Fruit fly (Drosophila melanogaster) whole organism, prepupa: ENCODE data around the gene Jon25Bii.

ENCODE experiments used
- Blimp-1 ChIP-seq: fragments of 200-800 bp; sonication (Bioruptor generic); optimal IDR thresholded peaks from 3 replicates; lab custom pipeline; 2017; ENCODE audit warnings: missing biosample characterization, missing genetic modification characterization, mild to moderate bottlenecking, moderate library complexity, missing genetic modification reagents
- CG10631 ChIP-seq: fragments of 200-800 bp; sonication (Bioruptor generic); optimal IDR thresholded peaks from 2 replicates; lab custom pipeline; 2016; ENCODE audit warnings: missing biosample characterization, missing genetic modification characterization
- CG10669 ChIP-seq: fragments of 200-800 bp; sonication (Bioruptor generic); optimal IDR thresholded peaks from 3 replicates; lab custom pipeline; 2018; ENCODE audit warnings: missing biosample characterization, mild to moderate bottlenecking, missing genetic modification characterization, moderate library complexity
- CG11294 ChIP-seq: fragments of 200-800 bp; sonication (Bioruptor generic); IDR thresholded peaks from 2 replicates; pipeline ENCODE4 v1.3.6; 2022; ENCODE audit warnings: missing biosample characterization, missing genetic modification characterization
- CG11762 ChIP-seq: fragments of 200-800 bp; sonication (Bioruptor generic); optimal IDR thresholded peaks from 3 replicates; lab custom pipeline; 2016; ENCODE audit warnings: missing biosample characterization, missing genetic modification characterization; ENCODE audit not compliant: insufficient read depth
- CG11902 ChIP-seq: fragments of 200-800 bp; sonication (Bioruptor generic); optimal IDR thresholded peaks from 3 replicates; lab custom pipeline; 2016; ENCODE audit warnings: missing biosample characterization, missing genetic modification characterization
- CG15336 ChIP-seq: fragments of 200-800 bp; sonication (Bioruptor generic); IDR thresholded peaks from 2 replicates; pipeline ENCODE4 v1.3.6; 2022; ENCODE audit warnings: missing biosample characterization, missing genetic modification characterization
- CG1621 ChIP-seq: fragments of 200-800 bp; sonication (Bioruptor generic); optimal IDR thresholded peaks from 3 replicates; lab custom pipeline; 2018; ENCODE audit warnings: missing biosample characterization, mild to moderate bottlenecking, missing genetic modification characterization
- CG3032 ChIP-seq: fragments of 200-800 bp; optimal IDR thresholded peaks from 2 replicates; lab custom pipeline; 2019; ENCODE audit warnings: missing biosample characterization, mild to moderate bottlenecking, missing genetic modification characterization, moderate library complexity
- CG31627 ChIP-seq: fragments of 200-800 bp; sonication (Bioruptor generic); optimal IDR thresholded peaks from 3 replicates; lab custom pipeline; 2016; ENCODE audit warnings: missing biosample characterization, missing genetic modification characterization
- CG32006 ChIP-seq: fragments of 200-800 bp; sonication (Bioruptor generic); optimal IDR thresholded peaks from 3 replicates; lab custom pipeline; 2017; ENCODE audit warnings: missing biosample characterization, mild to moderate bottlenecking, missing genetic modification characterization
- CG34406 ChIP-seq: fragments of 200-800 bp; sonication (Bioruptor generic); optimal IDR thresholded peaks from 3 replicates; lab custom pipeline; 2016; ENCODE audit warnings: missing biosample characterization, missing genetic modification characterization
- CG3919 ChIP-seq: fragments of 200-800 bp; sonication (Bioruptor generic); optimal IDR thresholded peaks from 3 replicates; lab custom pipeline; 2016; ENCODE audit warnings: missing biosample characterization, missing genetic modification characterization
- CG4318 ChIP-seq: fragments of 200-800 bp; sonication (Bioruptor generic); optimal IDR thresholded peaks from 3 replicates; lab custom pipeline; 2017; ENCODE audit warnings: missing biosample characterization, mild to moderate bottlenecking, missing genetic modification characterization
- CG6163 ChIP-seq: fragments of 200-800 bp; sonication (Bioruptor generic); IDR thresholded peaks from 3 replicates; pipeline ENCODE4 v1.3.6; 2022; ENCODE audit warnings: missing biosample characterization, missing genetic modification characterization
- CG6276 ChIP-seq: fragments of 200-800 bp; sonication (Bioruptor generic); optimal IDR thresholded peaks from 2 replicates; lab custom pipeline; 2017; ENCODE audit warnings: missing biosample characterization, mild to moderate bottlenecking, missing genetic modification characterization
- CG6792 ChIP-seq: fragments of 200-800 bp; sonication (Bioruptor generic); optimal IDR thresholded peaks from 3 replicates; lab custom pipeline; 2016; ENCODE audit warnings: missing biosample characterization, missing genetic modification characterization
- CG6808 ChIP-seq: fragments of 200-800 bp; sonication (Bioruptor generic); optimal IDR thresholded peaks from 3 replicates; lab custom pipeline; 2017; ENCODE audit warnings: missing biosample characterization, missing genetic modification characterization, mild to moderate bottlenecking, moderate library complexity, missing genetic modification reagents
- CG7368 ChIP-seq: fragments of 200-800 bp; sonication (Bioruptor generic); optimal IDR thresholded peaks from 3 replicates; lab custom pipeline; 2016; ENCODE audit warnings: missing biosample characterization, missing genetic modification characterization
- CG8119 ChIP-seq: fragments of 200-800 bp; sonication (Bioruptor generic); IDR thresholded peaks from 3 replicates; pipeline ENCODE4 v1.3.6; 2022; ENCODE audit warnings: missing biosample characterization, missing genetic modification characterization
- CG8319 ChIP-seq: fragments of 200-800 bp; sonication (Bioruptor generic); optimal IDR thresholded peaks from 3 replicates; lab custom pipeline; 2016; ENCODE audit warnings: missing biosample characterization, missing genetic modification characterization
- CG8632 ChIP-seq: fragments of 200-800 bp; sonication (Bioruptor generic); optimal IDR thresholded peaks from 3 replicates; lab custom pipeline; 2016; ENCODE audit warnings: missing biosample characterization, missing genetic modification characterization
- CG9139 ChIP-seq: fragments of 200-800 bp; sonication (Bioruptor generic); optimal IDR thresholded peaks from 3 replicates; lab custom pipeline; 2017; ENCODE audit warnings: missing biosample characterization, mild to moderate bottlenecking, missing genetic modification characterization
- Eip75B ChIP-seq: fragments of 200-800 bp; sonication (Bioruptor generic); optimal IDR thresholded peaks from 3 replicates; lab custom pipeline; 2016; ENCODE audit warnings: missing biosample characterization, missing genetic modification characterization
- Eip78C ChIP-seq: fragments of 200-800 bp; sonication (Bioruptor generic); peaks from one replicate; lab custom pipeline; 2016; ENCODE audit warnings: missing biosample characterization, missing genetic modification characterization
- Eip93F ChIP-seq: fragments of 200-800 bp; sonication (Bioruptor generic); optimal IDR thresholded peaks from 2 replicates; lab custom pipeline; 2016; ENCODE audit warnings: missing biosample characterization, mild to moderate bottlenecking, missing genetic modification characterization
- Ets96B ChIP-seq: fragments of 200-800 bp; optimal IDR thresholded peaks from 2 replicates; lab custom pipeline; 2019; ENCODE audit warnings: missing biosample characterization, mild to moderate bottlenecking, missing genetic modification characterization, moderate library complexity
- Gug ChIP-seq: fragments of 200-800 bp; sonication (Bioruptor generic); IDR thresholded peaks from 2 replicates; pipeline ENCODE4 v1.3.6; 2022; ENCODE audit warnings: missing biosample characterization, missing genetic modification characterization
- Hr38 ChIP-seq: sonication (Bioruptor generic); optimal IDR thresholded peaks from 2 replicates; lab custom pipeline; 2016; ENCODE audit warnings: missing biosample characterization, missing genetic modification characterization
- Hr39 ChIP-seq: fragments of 200-800 bp; sonication (Bioruptor generic); optimal IDR thresholded peaks from 2 replicates; lab custom pipeline; 2016; ENCODE audit warnings: missing biosample characterization, missing genetic modification characterization
- Hr4 ChIP-seq: fragments of 200-800 bp; sonication (Bioruptor generic); optimal IDR thresholded peaks from 3 replicates; lab custom pipeline; 2016; ENCODE audit warnings: missing biosample characterization, missing genetic modification characterization
- Lpt ChIP-seq: fragments of 200-800 bp; sonication (Bioruptor generic); optimal IDR thresholded peaks from 3 replicates; lab custom pipeline; 2016; ENCODE audit warnings: missing biosample characterization, missing genetic modification characterization
- Met ChIP-seq: fragments of 200-800 bp; sonication (Bioruptor generic); optimal IDR thresholded peaks from 3 replicates; lab custom pipeline; 2016; ENCODE audit warnings: missing biosample characterization, missing genetic modification characterization
- Smox ChIP-seq: fragments of 200-800 bp; sonication (Bioruptor generic); optimal IDR thresholded peaks from 3 replicates; lab custom pipeline; 2016; ENCODE audit warnings: missing biosample characterization, missing genetic modification characterization
- Sox102F ChIP-seq: fragments of 200-800 bp; sonication (Bioruptor generic); optimal IDR thresholded peaks from 2 replicates; lab custom pipeline; 2016; ENCODE audit warnings: missing biosample characterization, mild to moderate bottlenecking, missing genetic modification characterization
- Sox15 ChIP-seq: fragments of 200-800 bp; sonication (Bioruptor generic); optimal IDR thresholded peaks from 3 replicates; lab custom pipeline; 2016; ENCODE audit warnings: missing biosample characterization, missing genetic modification characterization
- achi ChIP-seq: fragments of 200-800 bp; sonication (Bioruptor generic); optimal IDR thresholded peaks from 3 replicates; lab custom pipeline; 2016; ENCODE audit warnings: missing biosample characterization, missing genetic modification characterization
- acj6 ChIP-seq: fragments of 200-800 bp; sonication (Bioruptor generic); optimal IDR thresholded peaks from 3 replicates; lab custom pipeline; 2016; ENCODE audit warnings: missing biosample characterization, missing genetic modification characterization
- cyc ChIP-seq: fragments of 200-800 bp; sonication (Bioruptor generic); optimal IDR thresholded peaks from 3 replicates; lab custom pipeline; 2016; ENCODE audit warnings: missing biosample characterization, missing genetic modification characterization
- dac ChIP-seq: fragments of 200-800 bp; sonication (Bioruptor generic); optimal IDR thresholded peaks from 2 replicates; lab custom pipeline; 2017; ENCODE audit warnings: missing biosample characterization, mild to moderate bottlenecking, missing genetic modification characterization
- dsx ChIP-seq: fragments of 200-800 bp; optimal IDR thresholded peaks from 3 replicates; lab custom pipeline; 2019; ENCODE audit warnings: missing biosample characterization, mild to moderate bottlenecking, missing genetic modification characterization, moderate library complexity; ENCODE audit not compliant: poor library complexity, severe bottlenecking
- eg ChIP-seq: fragments of 200-800 bp; sonication (Bioruptor generic); IDR thresholded peaks from 3 replicates; pipeline ENCODE4 v1.3.6; 2022; ENCODE audit warnings: missing biosample characterization, missing genetic modification characterization
- esn ChIP-seq: fragments of 200-800 bp; sonication (Bioruptor generic); optimal IDR thresholded peaks from 2 replicates; lab custom pipeline; 2016; ENCODE audit warnings: missing biosample characterization, mild to moderate bottlenecking, missing genetic modification characterization, moderate library complexity
- fd59A ChIP-seq: fragments of 200-800 bp; sonication (Bioruptor generic); optimal IDR thresholded peaks from 2 replicates; lab custom pipeline; 2017; ENCODE audit warnings: missing biosample characterization, mild to moderate bottlenecking, missing genetic modification characterization, missing genetic modification reagents
- fd85E ChIP-seq: fragments of 200-800 bp; sonication (Bioruptor generic); optimal IDR thresholded peaks from 3 replicates; lab custom pipeline; 2016; ENCODE audit warnings: missing biosample characterization, missing genetic modification characterization
- fkh ChIP-seq: fragments of 200-800 bp; sonication (Bioruptor generic); optimal IDR thresholded peaks from 3 replicates; lab custom pipeline; 2017; ENCODE audit warnings: missing biosample characterization, mild to moderate bottlenecking, missing genetic modification characterization, moderate library complexity
- net ChIP-seq: fragments of 200-800 bp; sonication (Bioruptor generic); optimal IDR thresholded peaks from 3 replicates; lab custom pipeline; 2016; ENCODE audit warnings: missing biosample characterization, missing genetic modification characterization
- pdm3 ChIP-seq: fragments of 200-800 bp; sonication (Bioruptor generic); optimal IDR thresholded peaks from 3 replicates; lab custom pipeline; 2016; ENCODE audit warnings: missing biosample characterization, missing genetic modification characterization
- spab ChIP-seq: fragments of 200-800 bp; sonication (Bioruptor generic); optimal IDR thresholded peaks from 2 replicates; lab custom pipeline; 2017; ENCODE audit warnings: missing biosample characterization, mild to moderate bottlenecking, missing genetic modification characterization, missing genetic modification reagents
- ss ChIP-seq, 2 experiments: fragments of 200-800 bp; sonication (Bioruptor generic); optimal IDR thresholded peaks; 2 replicates in 1 of 2; 3 replicates in 1 of 2; lab custom pipeline; 2017 to 2018; ENCODE audit warnings: mild to moderate bottlenecking in 2 of 2, missing biosample characterization in 2 of 2, missing genetic modification characterization in 2 of 2, moderate library complexity in 1 of 2
- svp ChIP-seq: fragments of 200-800 bp; sonication (Bioruptor generic); peaks from one replicate; lab custom pipeline; 2016; ENCODE audit warnings: missing biosample characterization, missing genetic modification characterization
- vri ChIP-seq: fragments of 200-800 bp; sonication (Bioruptor generic); optimal IDR thresholded peaks from 3 replicates; lab custom pipeline; 2016; ENCODE audit warnings: missing biosample characterization, mild to moderate bottlenecking, missing genetic modification characterization

Gene Jon25Bii

DNA sequence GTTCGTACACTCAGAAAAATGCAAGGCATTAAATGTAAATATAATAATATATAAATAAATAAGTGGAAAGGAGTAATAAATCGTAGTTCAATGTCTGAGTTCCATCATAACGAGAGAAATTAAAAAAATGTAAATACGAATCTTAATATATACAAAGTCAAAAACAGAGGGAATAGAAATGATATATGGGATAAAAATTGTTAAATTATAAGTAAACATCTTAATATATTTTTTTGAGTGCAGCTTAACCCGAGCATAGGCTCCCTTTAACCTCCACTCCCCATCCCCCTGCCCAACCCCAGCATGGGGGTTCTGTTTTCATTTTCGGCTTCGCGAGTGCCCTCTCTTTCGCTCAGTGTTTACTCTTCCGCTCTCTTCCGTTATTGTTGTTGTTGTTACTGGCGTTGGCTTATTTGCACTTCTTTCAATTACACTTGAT is 37.2 kb downstream of the Jon25Bii start:
- peak; percentile 48 for TF ChIP-seq esn
- peak; percentile 40 for TF ChIP-seq CG10631 (GFP tag; lab: Kevin White, UChicago)
- peak; percentile 54 for TF ChIP-seq CG8632 (GFP tag; lab: Kevin White, UChicago)
- no peak for TF ChIP-seq fd85E (GFP tag; lab: Kevin White, UChicago)
- no peak for TF ChIP-seq CG1621
- TF ChIP-seq Sox102F (GFP tag; lab: Kevin White, UChicago): no peak
- TF ChIP-seq eg (GFP tag; lab: Robert Waterston, UW): no peak
- no peak for TF ChIP-seq cyc
- TF ChIP-seq Hr38 (GFP tag; lab: Kevin White, UChicago): no peak
- TF ChIP-seq CG6808 (GFP tag; lab: Kevin White, UChicago): peak; percentile 48
- TF ChIP-seq CG6792 (GFP tag; lab: Kevin White, UChicago): peak; percentile 52
- peak; percentile 50 for TF ChIP-seq spab (GFP tag; lab: Kevin White, UChicago)
- TF ChIP-seq Eip75B: no peak
- peak; percentile 66 for TF ChIP-seq achi (GFP tag; lab: Kevin White, UChicago)
- no peak for TF ChIP-seq pdm3
- peak; percentile 58 for TF ChIP-seq CG3032 (tag; lab: Kevin White, UChicago)
- TF ChIP-seq CG8119 (GFP tag; lab: Robert Waterston, UW): peak; percentile 61
- peak; percentile 45 for TF ChIP-seq CG4318
- peak; percentile 4 for TF ChIP-seq Hr4 (GFP tag; lab: Kevin White, UChicago)
- peak; percentile 23 for TF ChIP-seq Met (GFP tag; lab: Kevin White, UChicago)
- TF ChIP-seq CG3919 (GFP tag; lab: Kevin White, UChicago): peak; percentile 50
- TF ChIP-seq acj6 (GFP tag; lab: Kevin White, UChicago): peak; percentile 57
- TF ChIP-seq CG9139 (GFP tag; lab: Kevin White, UChicago): peak; percentile 11
- no peak for TF ChIP-seq Hr39 (GFP tag; lab: Kevin White, UChicago)
- TF ChIP-seq ss (GFP tag; optimal IDR thresholded peaks at IDR 0.05; lab: Kevin White, UChicago): peak; percentile 24 to 76
- TF ChIP-seq Ets96B (tag; lab: Kevin White, UChicago): peak; percentile 56
- TF ChIP-seq svp (GFP tag; lab: Kevin White, UChicago): peak; percentile 65
- no peak for TF ChIP-seq Eip93F (GFP tag; lab: Kevin White, UChicago)
- TF ChIP-seq Smox (GFP tag; lab: Kevin White, UChicago): no peak
- no peak for TF ChIP-seq CG11294 (GFP tag; lab: Robert Waterston, UW)
- peak; percentile 33 for TF ChIP-seq Sox15 (GFP tag; lab: Kevin White, UChicago)
- peak; percentile 57; the same call in 1 of the 3 replicates for TF ChIP-seq CG6163
- TF ChIP-seq CG11902 (GFP tag; lab: Kevin White, UChicago): peak; percentile 30
- peak; percentile 53 for TF ChIP-seq dsx (GFP tag; lab: Kevin White, UChicago)
- peak; percentile 34 for TF ChIP-seq CG7368 (GFP tag; lab: Kevin White, UChicago)
- TF ChIP-seq Eip78C (GFP tag; lab: Kevin White, UChicago): peak; percentile 78
- TF ChIP-seq fd59A (GFP tag; lab: Kevin White, UChicago): peak; percentile 19
- TF ChIP-seq fkh (GFP tag; lab: Kevin White, UChicago): peak; percentile 66
- no peak for TF ChIP-seq vri (GFP tag; lab: Kevin White, UChicago)
- TF ChIP-seq CG34406 (GFP tag; lab: Kevin White, UChicago): peak; percentile 73
- no peak for TF ChIP-seq dac (GFP tag; lab: Kevin White, UChicago)
- no peak for TF ChIP-seq Gug (GFP tag; lab: Robert Waterston, UW)
- no peak for TF ChIP-seq CG31627 (GFP tag; lab: Kevin White, UChicago)
- no peak for TF ChIP-seq Lpt (GFP tag; lab: Kevin White, UChicago)
- peak; percentile 9 for TF ChIP-seq CG11762
- no peak for TF ChIP-seq Blimp-1 (GFP tag; lab: Kevin White, UChicago)
- peak; percentile 67 for TF ChIP-seq CG32006 (GFP tag; lab: Kevin White, UChicago)
- peak; percentile 30 for TF ChIP-seq CG10669 (GFP tag; lab: Kevin White, UChicago)
- peak; percentile 5 for TF ChIP-seq CG6276
- TF ChIP-seq CG8319: no peak
- 0 out of 2 replicates have a peak, but pooled peaks have one; percentile 33 for TF ChIP-seq CG15336 (GFP tag; lab: Robert Waterston, UW)
- no peak for TF ChIP-seq net
